Worm (Caenorhabditis elegans): ENCODE results near the gene dac-1.

dac-1 gene

ce11 chrIII:815845-816244 is at the start of gene dac-1:
Gene dac-1, plus strand, starts transcription at chrIII:816145.
- TF ChIP-seq dao-5 (tag; optimal IDR thresholded peaks at IDR 0.05), result no peak

DNA sequence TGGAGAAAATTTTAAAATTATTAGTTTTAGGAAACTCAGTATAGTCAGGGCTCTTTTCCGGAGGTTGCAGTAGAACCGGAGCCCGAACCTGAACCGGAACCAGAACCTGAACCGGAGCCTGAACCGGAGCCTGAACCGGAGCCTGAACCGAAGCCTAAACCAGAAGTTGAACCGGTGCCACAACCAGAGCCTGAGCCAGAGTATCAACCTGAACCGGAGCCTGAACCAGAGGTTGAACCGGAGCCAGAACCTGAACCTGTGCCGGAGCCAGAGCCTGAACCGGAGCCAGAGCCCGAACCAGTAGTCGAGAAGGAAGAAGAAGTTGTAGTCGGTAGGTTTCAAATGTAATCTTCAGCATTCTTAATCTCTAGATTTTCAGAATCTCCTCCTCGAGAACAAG is 47.4 kb upstream of the dac-1 start:
- TF ChIP-seq W03F9.2 (tag; optimal IDR thresholded peaks at IDR 0.05), result no peak
- TF ChIP-seq dao-5 (tag; optimal IDR thresholded peaks at IDR 0.05), result no peak
- no peak for TF ChIP-seq him-1 (tag; optimal IDR thresholded peaks at IDR 0.05)

DNA sequence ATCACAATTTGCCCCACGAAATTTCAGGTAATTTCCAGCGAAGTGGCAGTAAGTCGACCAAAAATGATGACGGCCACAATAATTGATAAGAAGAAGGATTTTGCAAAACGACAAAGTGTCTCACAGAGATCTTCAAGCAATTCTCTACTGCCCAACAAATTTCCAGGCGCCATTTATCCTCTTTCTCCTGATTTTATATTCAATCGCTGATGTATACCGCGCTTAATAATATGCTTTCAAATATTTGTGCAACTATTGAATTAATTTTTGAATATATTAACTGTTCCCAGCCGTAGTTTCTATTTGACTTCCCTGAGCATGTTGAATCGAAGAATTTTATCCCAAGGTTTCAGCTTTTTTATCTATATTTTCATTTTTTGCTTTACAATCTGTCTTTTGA is 45.0 kb upstream of the dac-1 start, which contains the start of gene tpst-2:
Gene tpst-2, plus strand, starts transcription at position 301 of the 400 bp plus-strand sequence.
- TF ChIP-seq W03F9.2 (tag; optimal IDR thresholded peaks at IDR 0.05) (no peak), him-1 (tag; optimal IDR thresholded peaks at IDR 0.05) (no peak), dao-5 (tag; optimal IDR thresholded peaks at IDR 0.05) (no peak)

ce11 chrIII:772675-773074 is 43.3 kb upstream of the dac-1 start:
- TF ChIP-seq him-1 (tag; optimal IDR thresholded peaks at IDR 0.05) (no peak), W03F9.2 (tag; optimal IDR thresholded peaks at IDR 0.05) (no peak), dao-5 (tag; optimal IDR thresholded peaks at IDR 0.05) (no peak)

- TF ChIP-seq dao-5 (tag; optimal IDR thresholded peaks at IDR 0.05) (no peak), him-1 (tag; optimal IDR thresholded peaks at IDR 0.05) (no peak), W03F9.2 (tag; optimal IDR thresholded peaks at IDR 0.05) (no peak)
Measured at ce11 chrIII:773114-773513, 42.8 kb upstream of the dac-1 start, which contains the start of gene cyn-6. Gene cyn-6, plus strand, starts transcription at chrIII:773414.

ce11 chrIII:775443-775842 is 40.5 kb upstream of the dac-1 start:
- no peak for TF ChIP-seq dao-5 (tag; optimal IDR thresholded peaks at IDR 0.05)
- no peak for TF ChIP-seq him-1 (tag; optimal IDR thresholded peaks at IDR 0.05)
- no peak for TF ChIP-seq W03F9.2 (tag; optimal IDR thresholded peaks at IDR 0.05)

DNA sequence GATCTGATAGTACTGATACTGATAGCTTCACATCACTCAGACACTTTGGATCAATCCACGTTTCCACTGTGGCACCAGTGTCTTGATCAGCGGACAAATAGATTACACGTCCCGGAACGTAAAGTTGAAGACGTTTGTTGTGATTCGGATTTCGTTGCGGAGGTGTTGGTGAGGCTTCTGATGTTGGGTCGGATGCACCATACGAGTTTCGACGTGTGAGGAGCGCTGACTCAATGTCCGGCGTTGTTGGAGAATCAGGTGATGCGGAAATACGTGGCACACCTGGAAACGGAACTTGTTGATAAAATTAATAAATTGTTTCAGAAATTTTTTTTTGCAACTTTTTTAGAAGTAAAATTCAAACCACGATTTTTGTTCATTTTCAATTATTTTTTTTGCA is 37.2 kb upstream of the dac-1 start, which contains the start of gene alh-11:
Gene alh-11, minus strand, starts transcription at position 101 of the 400 bp plus-strand sequence.
- TF ChIP-seq him-1 (tag; optimal IDR thresholded peaks at IDR 0.05) (no peak), dao-5 (tag; optimal IDR thresholded peaks at IDR 0.05) (no peak), W03F9.2 (tag; optimal IDR thresholded peaks at IDR 0.05) (no peak)

DNA sequence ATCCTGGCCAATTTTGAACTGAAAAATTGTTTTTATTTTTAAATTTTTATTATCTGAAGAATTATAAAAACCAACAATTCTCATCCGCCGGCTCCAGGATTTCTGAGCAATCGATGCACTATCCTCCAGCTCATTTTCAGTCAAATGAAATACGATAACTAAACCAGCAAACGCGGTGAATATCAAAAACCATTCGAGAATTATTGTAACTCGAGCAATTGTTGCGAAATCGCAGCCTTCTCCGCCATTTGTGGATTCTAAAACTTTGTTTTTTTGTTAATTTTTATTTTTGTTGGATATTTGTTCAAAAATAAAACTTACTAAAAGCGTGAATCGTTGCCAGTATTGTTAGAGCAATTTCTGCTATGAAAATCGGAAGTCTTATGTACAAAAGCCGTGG is 33.4 kb upstream of the dac-1 start:
- no peak for TF ChIP-seq him-1 (tag; optimal IDR thresholded peaks at IDR 0.05)
- no peak for TF ChIP-seq W03F9.2 (tag; optimal IDR thresholded peaks at IDR 0.05)
- no peak for TF ChIP-seq dao-5 (tag; optimal IDR thresholded peaks at IDR 0.05)

DNA sequence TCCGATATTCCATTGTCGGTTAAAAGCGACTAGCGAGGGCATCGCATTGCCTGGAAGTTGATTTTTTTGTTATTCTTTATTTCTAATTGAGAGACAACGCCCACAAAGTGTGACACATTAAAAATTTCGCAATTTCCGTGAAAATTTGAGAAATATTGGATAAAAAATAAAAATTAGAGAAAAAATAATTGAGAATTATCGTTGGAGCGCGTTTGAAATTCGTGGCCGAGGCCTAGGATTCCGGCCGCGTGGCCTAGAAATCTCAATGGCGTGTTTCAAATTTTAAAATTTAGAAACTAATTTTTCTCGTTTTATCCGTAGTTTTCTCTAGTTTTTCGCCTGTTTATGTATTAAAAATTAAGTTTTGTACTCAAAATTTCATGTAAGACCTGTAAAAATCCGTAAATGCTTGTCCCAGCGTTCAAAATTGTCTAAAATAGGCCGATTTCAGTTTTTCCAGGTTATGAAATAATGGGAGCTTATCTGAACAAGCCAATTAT is 32.6 kb upstream of the dac-1 start, which contains the start of the genes dagl-2 and ppm-1.G:
Gene dagl-2, minus strand, starts transcription at position 52 of the 500 bp plus-strand sequence.
Gene ppm-1.G, plus strand, starts transcription at position 450 of the 500 bp plus-strand sequence.
- TF ChIP-seq him-1 (tag; optimal IDR thresholded peaks at IDR 0.05) (no peak), W03F9.2 (tag; optimal IDR thresholded peaks at IDR 0.05) (peak; percentile 82)

DNA sequence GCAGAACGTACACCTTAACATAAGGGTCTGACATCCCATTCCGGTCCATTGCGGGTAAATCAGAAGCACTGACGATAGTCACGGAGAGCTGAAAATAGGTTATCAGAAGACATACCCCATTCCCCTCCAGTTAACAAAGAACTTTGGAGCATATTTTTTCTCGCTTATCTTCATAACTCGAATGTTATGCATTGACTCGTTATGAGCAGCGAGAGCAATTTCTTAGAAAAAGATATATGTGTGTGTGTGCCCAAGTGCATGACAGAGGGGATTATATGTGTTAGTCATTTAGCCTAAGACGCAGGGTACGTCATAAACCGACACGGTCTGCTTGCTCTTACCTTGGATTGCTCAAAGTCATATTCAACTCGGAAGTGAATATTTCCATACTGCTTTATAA is 26.3 kb upstream of the dac-1 start:
- TF ChIP-seq dao-5 (tag; optimal IDR thresholded peaks at IDR 0.05) (no peak), W03F9.2 (tag; optimal IDR thresholded peaks at IDR 0.05) (no peak), him-1 (tag; optimal IDR thresholded peaks at IDR 0.05) (no peak)

DNA sequence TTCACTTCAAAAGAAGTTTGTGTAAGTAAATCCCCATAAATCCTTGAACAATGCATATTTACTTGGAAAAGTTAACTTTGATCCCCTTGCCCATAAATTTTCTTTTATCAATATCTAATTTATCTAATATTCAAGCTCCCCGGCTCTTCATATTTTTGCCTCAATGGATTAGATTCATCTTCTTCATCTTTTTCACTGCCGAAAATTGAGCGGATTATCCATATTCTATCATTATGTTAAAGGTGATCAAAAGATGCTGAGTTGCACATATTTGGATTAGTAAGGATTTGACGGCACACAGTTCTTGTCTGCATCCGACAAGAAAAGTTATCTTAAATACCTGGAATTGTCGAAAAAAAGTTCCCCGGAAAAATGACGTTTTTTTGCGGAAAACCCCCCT is 25.4 kb upstream of the dac-1 start:
- TF ChIP-seq W03F9.2 (tag; optimal IDR thresholded peaks at IDR 0.05) (no peak), him-1 (tag; optimal IDR thresholded peaks at IDR 0.05) (no peak), dao-5 (tag; optimal IDR thresholded peaks at IDR 0.05) (no peak)

DNA sequence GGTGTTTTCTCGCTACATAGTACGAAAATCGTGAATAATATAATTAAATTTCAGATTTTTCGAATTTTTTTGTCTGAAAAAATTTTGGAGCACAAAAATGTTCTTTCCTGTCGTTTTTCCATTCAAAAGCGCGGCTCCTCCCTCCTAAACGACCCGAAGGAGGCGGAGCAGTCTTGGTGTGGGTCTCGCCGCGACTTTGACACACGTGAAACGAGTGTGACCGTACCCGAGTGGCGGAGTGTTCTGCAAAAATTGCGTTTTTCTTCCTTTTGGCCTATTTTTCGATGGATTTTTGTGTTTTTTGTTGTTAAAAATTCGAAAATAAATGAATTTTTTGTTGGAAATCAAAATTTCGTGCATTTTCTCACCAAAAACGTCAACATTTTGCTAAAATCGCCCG is 22.4 kb upstream of the dac-1 start, which contains the start of gene snt-2:
Gene snt-2, minus strand, starts transcription at position 139 of the 400 bp plus-strand sequence.
- TF ChIP-seq dao-5 (tag; optimal IDR thresholded peaks at IDR 0.05) (no peak), W03F9.2 (tag; optimal IDR thresholded peaks at IDR 0.05) (peak; percentile 42), him-1 (tag; optimal IDR thresholded peaks at IDR 0.05) (peak; percentile 35)

DNA sequence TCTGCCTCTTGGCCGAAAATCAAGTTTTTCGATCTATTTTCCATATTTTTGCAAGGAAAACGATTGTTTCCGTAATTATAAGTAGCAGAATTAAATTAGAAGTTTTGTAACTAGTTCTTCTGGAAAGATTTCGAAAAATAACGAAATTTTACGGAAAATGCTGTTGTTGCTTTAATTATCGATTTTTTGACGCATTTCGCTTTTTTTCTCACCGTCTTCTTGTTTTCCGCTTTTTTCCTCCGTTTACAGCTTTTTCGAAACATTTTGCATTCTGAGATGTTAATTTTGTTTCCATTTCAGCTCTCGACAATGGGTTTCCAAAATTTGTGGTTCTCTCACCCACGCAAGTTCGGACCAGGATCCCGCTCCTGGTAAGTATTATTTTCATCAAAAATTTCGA is 21.9 kb upstream of the dac-1 start, which contains the start of gene rps-29:
Gene rps-29, plus strand, starts transcription at position 301 of the 400 bp plus-strand sequence.
- TF ChIP-seq W03F9.2 (tag; optimal IDR thresholded peaks at IDR 0.05) (no peak), him-1 (tag; optimal IDR thresholded peaks at IDR 0.05) (no peak), dao-5 (tag; optimal IDR thresholded peaks at IDR 0.05) (no peak)

DNA sequence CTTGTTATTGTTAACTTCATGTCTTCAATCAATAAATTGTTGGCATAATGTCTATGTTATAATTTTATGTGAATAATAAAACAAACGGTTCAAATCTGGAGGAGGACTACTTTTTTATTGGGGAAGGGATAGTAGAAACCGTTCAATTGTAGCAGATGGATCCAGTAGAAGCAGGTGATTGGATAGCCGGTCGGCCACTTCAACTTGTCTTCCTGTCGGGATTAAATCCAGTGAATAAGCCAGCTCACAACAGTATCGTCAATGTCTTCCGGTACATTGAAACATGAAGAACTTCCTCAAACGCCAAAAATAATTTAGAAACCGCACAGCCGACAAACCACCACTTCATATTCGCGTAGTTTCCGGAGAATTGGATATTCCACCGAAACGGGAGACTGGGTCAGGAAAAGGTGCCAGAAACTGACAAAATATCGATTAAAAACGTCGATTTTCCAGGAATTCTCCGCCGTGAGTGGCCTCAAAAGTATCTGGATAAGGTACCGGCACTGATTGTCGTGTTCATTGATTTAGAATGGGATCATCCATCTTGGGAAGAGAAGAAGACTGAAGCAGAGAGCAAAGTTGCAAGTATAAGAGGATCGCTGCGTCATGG is 20.9 kb upstream of the dac-1 start, which contains the start of gene trpp-11:
Gene trpp-11, plus strand, starts transcription at position 153 of the 613 bp plus-strand sequence.
- no peak for TF ChIP-seq him-1 (tag; optimal IDR thresholded peaks at IDR 0.05)
- TF ChIP-seq dao-5 (tag; optimal IDR thresholded peaks at IDR 0.05), result no peak
- TF ChIP-seq W03F9.2 (tag; optimal IDR thresholded peaks at IDR 0.05), result no peak

Measured in whole organism, L4/young adult.